Worm (Caenorhabditis elegans): ENCODE results near the gene tag-278.

- TF ChIP-seq nhr-25 (tag; optimal IDR thresholded peaks at IDR 0.05; ENCODE audit: borderline replicate concordance, insufficient read depth) (no peak), pqm-1 (tag; optimal IDR thresholded peaks at IDR 0.05) (no peak), lin-39 (tag; optimal IDR thresholded peaks at IDR 0.05) (no peak), aly-2 (tag; optimal IDR thresholded peaks at IDR 0.05) (no peak), ztf-11 (tag; optimal IDR thresholded peaks at IDR 0.05) (no peak)
Observed at ce11 chrX:3645924-3646323, 43.1 kb downstream of the tag-278 start.
